Worm (Caenorhabditis elegans) whole organism, mixed stage, embryonic: ENCODE data around the gene ZK180.6.
A peak's percentile ranks its signal among the peaks of the same experiment; 100 is the strongest.

Source experiments
- bed-3 ChIP-seq: fragments of 200-800 bp; sonication (Bioruptor generic); optimal IDR thresholded peaks from 3 replicates; lab custom pipeline; 2018; ENCODE audit warnings: mild to moderate bottlenecking, missing genetic modification characterization, moderate library complexity, missing compliant biosample characterization
- ces-1 ChIP-seq: fragments of 150-350 bp; optimal IDR thresholded peaks from 2 replicates; lab custom pipeline; 2014; ENCODE audit warnings: missing biosample characterization, missing genetic modification reagents, missing genetic modification characterization
- mep-1 ChIP-seq: fragments of 150-350 bp; optimal IDR thresholded peaks from 2 replicates; lab custom pipeline; 2017; ENCODE audit warnings: missing biosample characterization, missing genetic modification reagents, missing genetic modification characterization, inconsistent platforms
- nhr-237 ChIP-seq: fragments of 150-350 bp; optimal IDR thresholded peaks from 2 replicates; lab custom pipeline; 2014; ENCODE audit warnings: missing biosample characterization, missing genetic modification characterization

DNA sequence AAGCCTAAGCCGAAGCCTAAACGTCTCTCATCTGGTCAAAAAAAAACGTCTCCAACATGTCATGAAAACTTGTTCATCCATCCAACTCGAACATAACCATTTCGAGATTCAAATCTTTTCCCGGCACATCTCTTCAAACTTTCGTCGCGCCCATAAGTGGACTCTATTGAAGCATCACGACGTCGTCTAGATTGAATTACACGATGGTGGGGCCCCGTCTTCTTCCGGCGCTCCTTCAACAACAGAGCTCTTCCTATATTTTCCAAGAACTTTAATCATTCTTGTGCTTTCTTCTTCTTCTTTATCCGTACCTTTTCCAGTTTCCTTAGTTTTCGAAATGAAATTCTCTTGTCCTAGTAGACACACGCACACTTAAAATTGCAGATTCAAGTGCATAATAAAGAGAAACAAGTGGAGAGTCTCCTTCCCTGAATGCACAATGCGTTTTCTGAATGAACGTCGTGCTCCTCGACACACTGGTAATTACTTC, 43.6 kb upstream of the ZK180.6 start, which contains the start of gene F28E10.1:
- peak; percentile 73 for TF ChIP-seq ces-1 (GFP tag; lab: Kevin White, UChicago)
- no peak for TF ChIP-seq nhr-237
- no peak for TF ChIP-seq bed-3 (GFP tag; lab: Kevin White, UChicago)
- TF ChIP-seq mep-1: no peak
